Fruit fly (Drosophila melanogaster) whole organism, embryonic: ENCODE results near the gene p-cup.
A peak's percentile ranks its signal among the peaks of the same experiment; 100 is the strongest.

Experiments
- ATbp ChIP-seq: fragments of 200-800 bp; sonication (Bioruptor generic); optimal IDR thresholded peaks from 2 replicates; lab custom pipeline; 2017; ENCODE audit warnings: missing biosample characterization, mild to moderate bottlenecking, missing genetic modification characterization, missing genetic modification reagents
- Atf-2 ChIP-seq: fragments of 200-800 bp; sonication (Bioruptor generic); optimal IDR thresholded peaks from 2 replicates; lab custom pipeline; 2016; ENCODE audit warnings: missing biosample characterization, missing genetic modification characterization
- Awh ChIP-seq: fragments of 200-800 bp; sonication (Bioruptor generic); IDR thresholded peaks from 2 replicates; pipeline ENCODE4, ENCODE4 v1.3.6; 2022; ENCODE audit warnings: missing biosample characterization, missing genetic modification characterization
- Bdp1 ChIP-seq: fragments of 200-800 bp; sonication (Bioruptor generic); optimal IDR thresholded peaks from 3 replicates; lab custom pipeline; 2016; ENCODE audit warnings: missing biosample characterization, missing genetic modification characterization
- CG10654 ChIP-seq: fragments of 200-800 bp; sonication (Bioruptor generic); optimal IDR thresholded peaks from 2 replicates; lab custom pipeline; 2016; ENCODE audit warnings: missing biosample characterization, missing genetic modification characterization
- CG11456 ChIP-seq: fragments of 200-800 bp; sonication (Bioruptor generic); IDR thresholded peaks from 3 replicates; pipeline ENCODE4 v1.3.6; 2022; ENCODE audit warnings: missing biosample characterization, missing genetic modification characterization
- CG11695 ChIP-seq: fragments of 200-800 bp; sonication (Bioruptor generic); IDR thresholded peaks from 3 replicates; pipeline ENCODE4 v1.3.6; 2022; ENCODE audit warnings: missing biosample characterization, missing genetic modification characterization
- CG12659 ChIP-seq: fragments of 200-800 bp; sonication (Bioruptor generic); optimal IDR thresholded peaks from 3 replicates; lab custom pipeline; 2017; ENCODE audit warnings: mild to moderate bottlenecking, missing biosample characterization, missing genetic modification reagents, missing genetic modification characterization
- CG15011 ChIP-seq: fragments of 200-800 bp; sonication (Bioruptor generic); optimal IDR thresholded peaks from 3 replicates; lab custom pipeline; 2018; ENCODE audit warnings: missing biosample characterization, mild to moderate bottlenecking, missing genetic modification characterization
- CG1529 ChIP-seq: fragments of 200-800 bp; sonication (Bioruptor generic); optimal IDR thresholded peaks from 3 replicates; lab custom pipeline; 2018; ENCODE audit warnings: missing biosample characterization, missing genetic modification characterization
- CG15514 ChIP-seq: fragments of 200-800 bp; sonication (Bioruptor generic); optimal IDR thresholded peaks from 3 replicates; lab custom pipeline; 2017; ENCODE audit warnings: missing biosample characterization, missing genetic modification characterization, mild to moderate bottlenecking, moderate library complexity, missing genetic modification reagents
- CG1603 ChIP-seq: fragments of 200-800 bp; sonication (Bioruptor generic); optimal IDR thresholded peaks from 2 replicates; lab custom pipeline; 2019; ENCODE audit warnings: missing biosample characterization, mild to moderate bottlenecking, missing genetic modification characterization, moderate library complexity
- CG1647 ChIP-seq: fragments of 200-800 bp; sonication (Bioruptor generic); optimal IDR thresholded peaks from 3 replicates; lab custom pipeline; 2016; ENCODE audit warnings: missing biosample characterization, missing genetic modification characterization
- CG1832 ChIP-seq: fragments of 200-800 bp; sonication (Bioruptor generic); optimal IDR thresholded peaks from 2 replicates; lab custom pipeline; 2017; ENCODE audit warnings: missing biosample characterization, mild to moderate bottlenecking, missing genetic modification characterization, inconsistent platforms
- CG3065 ChIP-seq: fragments of 200-800 bp; sonication (Bioruptor generic); optimal IDR thresholded peaks from 2 replicates; lab custom pipeline; 2016; ENCODE audit warnings: missing biosample characterization, missing genetic modification characterization
- CG34422 ChIP-seq: fragments of 200-800 bp; sonication (Bioruptor generic); IDR thresholded peaks from 3 replicates; pipeline ENCODE4 v1.3.6; 2022; ENCODE audit warnings: missing biosample characterization, missing genetic modification characterization
- CG4404 ChIP-seq: fragments of 200-800 bp; sonication (Bioruptor generic); IDR thresholded peaks from 2 replicates; pipeline ENCODE4 v1.3.6; 2022; ENCODE audit warnings: missing biosample characterization, missing genetic modification characterization
- CG6272 ChIP-seq: fragments of 200-800 bp; sonication (Bioruptor generic); IDR thresholded peaks from 2 replicates; pipeline ENCODE4 v1.3.6; 2022; ENCODE audit warnings: missing biosample characterization, missing genetic modification characterization
- CG7372 ChIP-seq: fragments of 200-800 bp; sonication (Bioruptor generic); IDR thresholded peaks from 2 replicates; pipeline ENCODE4 v1.3.6; 2022; ENCODE audit warnings: missing biosample characterization, missing genetic modification characterization
- Dll ChIP-seq: fragments of 200-800 bp; sonication (Bioruptor generic); IDR thresholded peaks from 4 replicates; pipeline ENCODE4 v1.3.6; 2022; ENCODE audit warnings: missing biosample characterization, missing genetic modification characterization; ENCODE audit not compliant: partially characterized antibody
- Doc2 ChIP-seq: fragments of 200-800 bp; sonication (Bioruptor generic); IDR thresholded peaks from 2 replicates; pipeline ENCODE4 v1.3.6; 2022; ENCODE audit warnings: missing biosample characterization, missing genetic modification characterization
- Gug ChIP-seq: fragments of 200-800 bp; sonication (Bioruptor generic); IDR thresholded peaks from 4 replicates; pipeline ENCODE4 v1.3.6; 2022; ENCODE audit warnings: missing biosample characterization, missing genetic modification characterization
- HLH54F ChIP-seq: fragments of 200-800 bp; sonication (Bioruptor generic); optimal IDR thresholded peaks from 3 replicates; lab custom pipeline; 2016; ENCODE audit warnings: missing biosample characterization, missing genetic modification characterization
- Hmx ChIP-seq: fragments of 200-800 bp; sonication (Bioruptor generic); optimal IDR thresholded peaks from 2 replicates; lab custom pipeline; 2016; ENCODE audit warnings: missing biosample characterization, missing genetic modification characterization
- Hr39 ChIP-seq: fragments of >200 bp; optimal IDR thresholded peaks from 2 replicates; lab custom pipeline; 2017
- Neu2 ChIP-seq: fragments of 200-800 bp; sonication (Bioruptor generic); optimal IDR thresholded peaks from 3 replicates; lab custom pipeline; 2016; ENCODE audit warnings: missing biosample characterization, missing genetic modification characterization, borderline replicate concordance
- Pdp1 ChIP-seq, 2 experiments: fragments of 200-800 bp; sonication (Bioruptor generic); optimal IDR thresholded peaks; 3 replicates each; lab custom pipeline; 2016; ENCODE audit warnings: missing biosample characterization in 2 of 2, missing genetic modification characterization in 2 of 2, mild to moderate bottlenecking in 1 of 2, moderate library complexity in 1 of 2
- Ravus ChIP-seq: fragments of 200-800 bp; sonication (Bioruptor generic); IDR thresholded peaks from 2 replicates; pipeline ENCODE4 v1.3.6; 2022; ENCODE audit warnings: missing biosample characterization, missing genetic modification characterization
- Sry-δ ChIP-seq: fragments of 200-800 bp; sonication (Bioruptor generic); optimal IDR thresholded peaks from 2 replicates; lab custom pipeline; 2016; ENCODE audit warnings: missing biosample characterization, missing genetic modification characterization
- Vsx1 ChIP-seq: fragments of 200-800 bp; sonication (Bioruptor generic); optimal IDR thresholded peaks from 2 replicates; lab custom pipeline; 2017; ENCODE audit warnings: missing biosample characterization, mild to moderate bottlenecking, missing genetic modification characterization, missing genetic modification reagents
- Xbp1 ChIP-seq: fragments of 200-800 bp; sonication (Bioruptor generic); optimal IDR thresholded peaks from 3 replicates; lab custom pipeline; 2016; ENCODE audit warnings: missing biosample characterization, mild to moderate bottlenecking, missing genetic modification characterization
- abd-A ChIP-seq: fragments of 200-800 bp; sonication (Bioruptor generic); optimal IDR thresholded peaks from 3 replicates; lab custom pipeline; 2019; ENCODE audit warnings: missing biosample characterization, mild to moderate bottlenecking, missing genetic modification characterization, moderate library complexity
- chinmo ChIP-seq: fragments of 200-800 bp; sonication (Bioruptor generic); IDR thresholded peaks from 4 replicates; pipeline ENCODE4 v1.3.6; 2022; ENCODE audit warnings: missing biosample characterization, missing genetic modification characterization; ENCODE audit not compliant: partially characterized antibody
- croc ChIP-seq: fragments of 200-800 bp; sonication (Bioruptor generic); conservative IDR thresholded peaks from 3 replicates; pipeline ENCODE4 v1.3.6; 2022; ENCODE audit warnings: missing biosample characterization, missing genetic modification characterization
- cwo ChIP-seq: fragments of 200-800 bp; sonication (Bioruptor generic); optimal IDR thresholded peaks from 3 replicates; lab custom pipeline; 2017; ENCODE audit warnings: missing biosample characterization, missing genetic modification characterization, mild to moderate bottlenecking, moderate library complexity, missing genetic modification reagents
- eve ChIP-seq, 2 experiments: fragments of >200 bp; optimal IDR thresholded peaks; 2 replicates each; lab custom pipeline; 2017; ENCODE audit warnings: missing biosample characterization in 2 of 2, missing genetic modification characterization in 2 of 2
- fd102C ChIP-seq: fragments of 200-800 bp; sonication (Bioruptor generic); optimal IDR thresholded peaks from 2 replicates; lab custom pipeline; 2018; ENCODE audit warnings: missing biosample characterization, mild to moderate bottlenecking, missing genetic modification characterization, moderate library complexity
- ftz-f1 ChIP-seq: fragments of 200-800 bp; sonication (Bioruptor generic); optimal IDR thresholded peaks from 2 replicates; lab custom pipeline; 2016; ENCODE audit warnings: missing biosample characterization, missing genetic modification characterization
- grn ChIP-seq: fragments of 200-800 bp; sonication (Bioruptor generic); optimal IDR thresholded peaks from 3 replicates; lab custom pipeline; 2017; ENCODE audit warnings: missing biosample characterization, missing genetic modification characterization
- oc ChIP-seq: fragments of 200-800 bp; sonication (Bioruptor generic); optimal IDR thresholded peaks from 2 replicates; lab custom pipeline; 2018; ENCODE audit warnings: missing biosample characterization, mild to moderate bottlenecking, missing genetic modification characterization, moderate library complexity
- sd ChIP-seq: fragments of 200-800 bp; sonication (Bioruptor generic); optimal IDR thresholded peaks from 3 replicates; lab custom pipeline; 2018; ENCODE audit warnings: missing biosample characterization, mild to moderate bottlenecking, missing genetic modification characterization, moderate library complexity
- sob ChIP-seq: fragments of 200-800 bp; sonication (Bioruptor generic); IDR thresholded peaks from 2 replicates; pipeline ENCODE4 v1.3.6; 2022; ENCODE audit warnings: missing biosample characterization, missing genetic modification characterization
- usp ChIP-seq: fragments of >200 bp; optimal IDR thresholded peaks from 2 replicates; lab custom pipeline; 2017; ENCODE audit warnings: missing biosample characterization, missing genetic modification characterization
- vvl ChIP-seq: fragments of 200-800 bp; sonication (Bioruptor generic); IDR thresholded peaks from 2 replicates; pipeline ENCODE4 v1.3.6; 2022; ENCODE audit warnings: missing biosample characterization, missing genetic modification characterization

p-cup gene

dm6 chrX:17481659-17482266, 33.2 kb upstream of the p-cup start (continued):
- TF ChIP-seq CG10654 (no peak), ATbp (GFP tag; lab: Kevin White, UChicago) (peak; percentile 55), CG15011 (GFP tag; lab: Kevin White, UChicago) (no peak), Dll (GFP tag; lab: Robert Waterston, UW) (no peak), Atf-2 (GFP tag; lab: Kevin White, UChicago) (no peak), Hmx (GFP tag; lab: Kevin White, UChicago) (no peak), CG11695 (GFP tag; lab: Robert Waterston, UW) (no peak), Sry-δ (GFP tag; lab: Kevin White, UChicago) (no peak), CG1529 (GFP tag; lab: Kevin White, UChicago) (no peak), Doc2 (GFP tag; lab: Robert Waterston, UW) (no peak), CG6272 (GFP tag; lab: Robert Waterston, UW) (no peak), Vsx1 (peak; percentile 14), CG3065 (GFP tag; lab: Kevin White, UChicago) (no peak), grn (GFP tag; lab: Kevin White, UChicago) (no peak), CG34422 (GFP tag; lab: Robert Waterston, UW) (no peak), Hr39 (no peak), usp (GFP tag; lab: Kevin White, UChicago) (no peak), fd102C (GFP tag; lab: Kevin White, UChicago) (no peak), CG1603 (tag; lab: Kevin White, UChicago) (peak; percentile 7)

DNA sequence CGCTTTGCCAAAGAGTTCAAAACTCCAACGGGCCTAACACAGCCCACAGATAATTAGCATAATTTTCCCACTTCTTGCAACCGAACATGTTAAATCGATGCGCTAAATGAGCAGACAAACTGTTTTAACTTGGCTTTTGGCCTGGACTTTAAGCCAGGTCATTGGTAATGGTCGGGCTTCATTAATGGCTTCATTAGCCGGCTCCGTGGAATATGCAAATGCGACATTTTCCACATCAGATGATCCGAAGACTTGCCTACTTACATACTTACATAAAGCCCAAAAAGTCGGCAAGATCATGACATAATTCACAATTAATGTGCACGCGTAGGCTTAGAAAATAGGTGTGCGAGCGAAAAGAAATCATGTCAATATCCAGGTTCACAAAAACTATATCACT, 29.8 kb upstream of the p-cup start:
- TF ChIP-seq CG7372 (GFP tag; lab: Robert Waterston, UW) (no peak), CG1832 (no peak), oc (tag; lab: Kevin White, UChicago) (peak; percentile 53), vvl (GFP tag; lab: Robert Waterston, UW) (peak; percentile 49; the same call in 1 of the 2 replicates), Pdp1 (GFP tag; optimal IDR thresholded peaks at IDR 0.05; lab: Kevin White, UChicago) (peak in 1 of 2 experiments; percentile 28), CG15514 (GFP tag; lab: Kevin White, UChicago) (no peak), CG1647 (GFP tag; lab: Kevin White, UChicago) (no peak), CG4404 (GFP tag; lab: Robert Waterston, UW) (no peak), HLH54F (GFP tag; lab: Kevin White, UChicago) (no peak), cwo (GFP tag; lab: Kevin White, UChicago) (no peak), abd-A (tag; lab: Kevin White, UChicago) (peak; percentile 27), Xbp1 (GFP tag; lab: Kevin White, UChicago) (no peak), Hr39 (no peak), Bdp1 (GFP tag; lab: Kevin White, UChicago) (no peak), CG11456 (GFP tag; lab: Robert Waterston, UW) (no peak), Awh (GFP tag; lab: Robert Waterston, UW) (peak; percentile 83), croc (GFP tag; lab: Robert Waterston, UW) (no peak), Neu2 (GFP tag; lab: Kevin White, UChicago) (no peak)

DNA sequence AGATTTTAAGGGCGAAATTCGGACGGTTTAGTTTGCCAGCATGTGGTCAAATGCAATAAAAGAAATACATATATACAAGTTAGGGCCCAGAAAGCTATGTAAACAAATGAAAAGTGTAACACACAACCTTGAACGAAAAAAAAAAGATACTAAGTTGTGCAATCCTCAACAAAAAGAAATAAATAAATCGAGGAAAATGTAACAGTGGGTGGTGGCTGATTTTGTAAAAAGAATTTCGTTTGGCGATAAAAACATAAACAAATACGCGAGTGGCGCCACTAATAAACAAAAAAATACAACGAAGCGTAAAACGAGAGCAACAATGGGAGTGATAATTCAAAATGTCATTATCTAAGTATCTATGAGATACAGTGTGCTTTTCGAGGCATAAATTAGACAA, 28.4 kb upstream of the p-cup start:
- TF ChIP-seq Ravus (GFP tag; lab: Robert Waterston, UW) = no peak
- peak in 1 of 2 experiments; percentile 52 for TF ChIP-seq eve (GFP tag; optimal IDR thresholded peaks at IDR 0.05; lab: Kevin White, UChicago)
- TF ChIP-seq sd (tag; lab: Kevin White, UChicago) = peak; percentile 54
- TF ChIP-seq Pdp1 (GFP tag; optimal IDR thresholded peaks at IDR 0.05; lab: Kevin White, UChicago) = peak in 1 of 2 experiments; percentile 46
- 0 out of 4 replicates have a peak, but pooled peaks have one; percentile 29 for TF ChIP-seq chinmo
- TF ChIP-seq Gug (GFP tag; lab: Robert Waterston, UW) = no peak
- no peak for TF ChIP-seq CG12659 (GFP tag; lab: Kevin White, UChicago)
- no peak for TF ChIP-seq ftz-f1 (GFP tag; lab: Kevin White, UChicago)
- no peak for TF ChIP-seq sob (GFP tag; lab: Robert Waterston, UW)
